Worm (Caenorhabditis elegans) whole organism, L3 larva: ENCODE measurements around the gene fbxb-55.

Source experiments
- ama-1 ChIP-seq: fragments of 150-350 bp; optimal IDR thresholded peaks from 2 replicates; lab custom pipeline; 2018
- ceh-16 ChIP-seq: sonication (generic microtip); optimal IDR thresholded peaks from 2 replicates; lab custom pipeline; 2017; ENCODE audit warnings: missing biosample characterization, missing genetic modification characterization
- fos-1 ChIP-seq: fragments of 150-350 bp; optimal IDR thresholded peaks from 2 replicates; lab custom pipeline; 2014; ENCODE audit warnings: missing biosample characterization, missing genetic modification characterization
- nhr-12 ChIP-seq: fragments of 150-350 bp; optimal IDR thresholded peaks from 2 replicates; lab custom pipeline; 2014; ENCODE audit warnings: missing biosample characterization, missing genetic modification characterization
- pqm-1 ChIP-seq: fragments of 150-350 bp; optimal IDR thresholded peaks from 2 replicates; lab custom pipeline; 2017; ENCODE audit warnings: missing biosample characterization, missing genetic modification characterization, inconsistent platforms
- unc-39 ChIP-seq: sonication (generic microtip); optimal IDR thresholded peaks from 4 replicates; lab custom pipeline; 2017; ENCODE audit warnings: missing biosample characterization, missing genetic modification characterization

- TF ChIP-seq unc-39, result no peak
- no peak for TF ChIP-seq fos-1 (tag; lab: Kevin White, UChicago)
- TF ChIP-seq ama-1 (lab: Kevin White, UChicago), result no peak
- no peak for TF ChIP-seq nhr-12 (tag; lab: Kevin White, UChicago)
- TF ChIP-seq ceh-16 (tag; lab: Kevin White, UChicago), result no peak
- TF ChIP-seq pqm-1 (tag; lab: Kevin White, UChicago), result no peak
These were observed 10.3 kb downstream of the fbxb-55 start, which contains the start of gene C35B1.8 for ce11 chrIV:4078901-4079300.
